Worm (Caenorhabditis elegans) whole organism, mixed stage, embryonic: ENCODE data around the gene R07A4.2.

Experiments used
- bed-3 ChIP-seq: fragments of 200-800 bp; sonication (Bioruptor generic); optimal IDR thresholded peaks from 3 replicates; lab custom pipeline; 2018; ENCODE audit warnings: mild to moderate bottlenecking, missing genetic modification characterization, moderate library complexity, missing compliant biosample characterization
- ceh-83 ChIP-seq: fragments of 200-800 bp; sonication (Bioruptor generic); optimal IDR thresholded peaks from 2 replicates; lab custom pipeline; 2018; ENCODE audit warnings: mild to moderate bottlenecking, missing genetic modification characterization, missing compliant biosample characterization
- hlh-1 ChIP-seq: fragments of 150-350 bp; optimal IDR thresholded peaks from 2 replicates; lab custom pipeline; 2014; ENCODE audit warnings: missing biosample characterization, missing genetic modification reagents, missing genetic modification characterization
- lin-13 ChIP-seq: fragments of 150-350 bp; optimal IDR thresholded peaks from 2 replicates; lab custom pipeline; 2014; ENCODE audit warnings: missing biosample characterization, missing genetic modification characterization
- lsy-2 ChIP-seq: fragments of 150-350 bp; optimal IDR thresholded peaks from 2 replicates; lab custom pipeline; 2014; ENCODE audit warnings: missing biosample characterization, missing genetic modification characterization
- mab-5 ChIP-seq: fragments of 150-350 bp; optimal IDR thresholded peaks from 2 replicates; lab custom pipeline; 2014; ENCODE audit warnings: missing biosample characterization, missing genetic modification characterization
- nhr-237 ChIP-seq: fragments of 150-350 bp; optimal IDR thresholded peaks from 2 replicates; lab custom pipeline; 2014; ENCODE audit warnings: missing biosample characterization, missing genetic modification characterization
- nhr-28 ChIP-seq: fragments of 150-350 bp; optimal IDR thresholded peaks from 2 replicates; lab custom pipeline; 2014; ENCODE audit warnings: missing biosample characterization, missing genetic modification characterization
- nhr-76 ChIP-seq: sonication (generic microtip); optimal IDR thresholded peaks from 2 replicates; lab custom pipeline; 2017; ENCODE audit warnings: missing biosample characterization, missing genetic modification characterization

ce11 chrX:10754532-10754931 is 8.2 kb upstream of the R07A4.2 start:
- no peak for TF ChIP-seq mab-5 (tag; lab: Kevin White, UChicago)
- TF ChIP-seq ceh-83: no peak
- TF ChIP-seq nhr-76: no peak
- TF ChIP-seq hlh-1 (tag; lab: Kevin White, UChicago): no peak
- no peak for TF ChIP-seq lin-13 (tag; lab: Kevin White, UChicago)
- TF ChIP-seq nhr-28 (tag; lab: Kevin White, UChicago): no peak
- TF ChIP-seq lsy-2: no peak
- TF ChIP-seq bed-3 (GFP tag; lab: Kevin White, UChicago): no peak
- TF ChIP-seq nhr-237 (tag; lab: Kevin White, UChicago): no peak
